Fruit fly (Drosophila melanogaster) whole organism, embryonic: Measurements from ENCODE around the gene CG4267.

Experiments
- ATbp ChIP-seq: fragments of 200-800 bp; sonication (Bioruptor generic); optimal IDR thresholded peaks from 2 replicates; lab custom pipeline; 2017; ENCODE audit warnings: missing biosample characterization, mild to moderate bottlenecking, missing genetic modification characterization, missing genetic modification reagents
- Adf1 ChIP-seq: fragments of 200-800 bp; sonication (Bioruptor generic); IDR thresholded peaks from 2 replicates; pipeline ENCODE4 v1.3.6; 2022; ENCODE audit warnings: missing biosample characterization, missing genetic modification characterization
- Antp ChIP-seq: fragments of 200-800 bp; sonication (Bioruptor generic); optimal IDR thresholded peaks from 3 replicates; lab custom pipeline; 2016; ENCODE audit warnings: missing biosample characterization, missing genetic modification characterization
- Bgb ChIP-seq: fragments of 200-800 bp; sonication (Bioruptor generic); IDR thresholded peaks from 2 replicates; pipeline ENCODE4 v1.3.6; 2022; ENCODE audit warnings: missing biosample characterization, missing genetic modification characterization; ENCODE audit not compliant: partially characterized antibody
- CG11560 ChIP-seq: fragments of 200-800 bp; sonication (Bioruptor generic); IDR thresholded peaks from 3 replicates; pipeline ENCODE4 v1.3.6; 2022; ENCODE audit warnings: missing biosample characterization, missing genetic modification characterization
- CG12155 ChIP-seq: fragments of 200-800 bp; sonication (Bioruptor generic); optimal IDR thresholded peaks from 3 replicates; lab custom pipeline; 2016; ENCODE audit warnings: missing biosample characterization, missing genetic modification characterization
- CG13424 ChIP-seq: fragments of 200-800 bp; sonication (Bioruptor generic); optimal IDR thresholded peaks from 2 replicates; lab custom pipeline; 2019; ENCODE audit warnings: missing biosample characterization, mild to moderate bottlenecking, missing genetic modification characterization, moderate library complexity
- CG13775 ChIP-seq: fragments of 200-800 bp; sonication (Bioruptor generic); optimal IDR thresholded peaks from 3 replicates; lab custom pipeline; 2017; ENCODE audit warnings: missing biosample characterization, mild to moderate bottlenecking, missing genetic modification characterization
- CG14667 ChIP-seq: fragments of 200-800 bp; sonication (Bioruptor generic); IDR thresholded peaks from 2 replicates; pipeline ENCODE4 v1.3.6; 2022; ENCODE audit warnings: missing biosample characterization, missing genetic modification characterization
- CG16815 ChIP-seq: fragments of 200-800 bp; sonication (Bioruptor generic); optimal IDR thresholded peaks from 3 replicates; lab custom pipeline; 2017; ENCODE audit warnings: missing biosample characterization, mild to moderate bottlenecking, missing genetic modification characterization
- CG17361 ChIP-seq: fragments of 200-800 bp; sonication (Bioruptor generic); IDR thresholded peaks from 3 replicates; pipeline ENCODE4 v1.3.6; 2022; ENCODE audit warnings: missing biosample characterization, missing genetic modification characterization
- CG1832 ChIP-seq: fragments of 200-800 bp; sonication (Bioruptor generic); optimal IDR thresholded peaks from 2 replicates; lab custom pipeline; 2017; ENCODE audit warnings: missing biosample characterization, mild to moderate bottlenecking, missing genetic modification characterization, inconsistent platforms
- CG2202 ChIP-seq: fragments of 200-800 bp; sonication (Bioruptor generic); optimal IDR thresholded peaks from 2 replicates; lab custom pipeline; 2018; ENCODE audit warnings: missing biosample characterization, mild to moderate bottlenecking, missing genetic modification characterization
- CG32772 ChIP-seq: fragments of 200-800 bp; sonication (Bioruptor generic); IDR thresholded peaks from 2 replicates; pipeline ENCODE4 v1.3.6; 2022; ENCODE audit warnings: missing biosample characterization, missing genetic modification characterization
- CG3281 ChIP-seq: fragments of 200-800 bp; sonication (Bioruptor generic); optimal IDR thresholded peaks from 3 replicates; lab custom pipeline; 2017; ENCODE audit warnings: missing biosample characterization, mild to moderate bottlenecking, missing genetic modification characterization
- CG9609 ChIP-seq: fragments of 200-800 bp; sonication (Bioruptor generic); optimal IDR thresholded peaks from 3 replicates; lab custom pipeline; 2016; ENCODE audit warnings: missing biosample characterization, missing genetic modification characterization
- CTCF ChIP-seq: fragments of 200-800 bp; sonication (Bioruptor generic); optimal IDR thresholded peaks from 2 replicates; lab custom pipeline; 2017; ENCODE audit warnings: missing biosample characterization, mild to moderate bottlenecking, missing genetic modification characterization, moderate library complexity
- D ChIP-seq, 2 experiments: fragments of 200-800 bp in 1 of 2; fragments of >200 bp in 1 of 2; sonication (Bioruptor generic) in 1 of 2; optimal IDR thresholded peaks; 2 replicates in 1 of 2; 3 replicates in 1 of 2; lab custom pipeline; 2017; ENCODE audit warnings: mild to moderate bottlenecking in 1 of 2, missing biosample characterization in 1 of 2, missing genetic modification characterization in 1 of 2, missing genetic modification reagents in 1 of 2
- D19B ChIP-seq: fragments of 200-800 bp; sonication (Bioruptor generic); optimal IDR thresholded peaks from 2 replicates; lab custom pipeline; 2017; ENCODE audit warnings: missing biosample characterization, mild to moderate bottlenecking, missing genetic modification characterization
- Elba2 ChIP-seq: fragments of 200-800 bp; sonication (Bioruptor generic); optimal IDR thresholded peaks from 3 replicates; lab custom pipeline; 2016; ENCODE audit warnings: missing biosample characterization, missing genetic modification characterization
- Ets97D ChIP-seq: fragments of 200-800 bp; sonication (Bioruptor generic); optimal IDR thresholded peaks from 3 replicates; lab custom pipeline; 2016; ENCODE audit warnings: missing biosample characterization, missing genetic modification characterization
- Fer3 ChIP-seq: fragments of 200-800 bp; sonication (Bioruptor generic); optimal IDR thresholded peaks from 2 replicates; lab custom pipeline; 2018; ENCODE audit warnings: missing biosample characterization, mild to moderate bottlenecking, missing genetic modification characterization, moderate library complexity
- GATAe ChIP-seq: fragments of 200-800 bp; sonication (Bioruptor generic); conservative IDR thresholded peaks from 2 replicates; pipeline ENCODE4 v1.3.6; 2022; ENCODE audit warnings: missing biosample characterization, missing genetic modification characterization
- Gsc ChIP-seq: fragments of 200-800 bp; sonication (Bioruptor generic); IDR thresholded peaks from 2 replicates; pipeline ENCODE4 v1.3.6; 2022; ENCODE audit warnings: missing biosample characterization, missing genetic modification characterization
- H15 ChIP-seq: fragments of 200-800 bp; sonication (Bioruptor generic); IDR thresholded peaks from 3 replicates; pipeline ENCODE4 v1.3.6; 2022; ENCODE audit warnings: missing biosample characterization, missing genetic modification characterization
- Hr3 ChIP-seq: fragments of 200-800 bp; sonication (Bioruptor generic); optimal IDR thresholded peaks from 3 replicates; lab custom pipeline; 2016; ENCODE audit warnings: missing biosample characterization, missing genetic modification characterization
- Hr78 ChIP-seq, 2 experiments: fragments of 200-800 bp in 1 of 2; fragments of >200 bp in 1 of 2; sonication (Bioruptor generic) in 1 of 2; optimal IDR thresholded peaks; 2 replicates each; lab custom pipeline; 2017 to 2019; ENCODE audit warnings: missing biosample characterization in 2 of 2, missing genetic modification characterization in 2 of 2, mild to moderate bottlenecking in 1 of 2, moderate library complexity in 1 of 2
- Mes4 ChIP-seq: fragments of 200-800 bp; sonication (Bioruptor generic); optimal IDR thresholded peaks from 2 replicates; lab custom pipeline; 2016; ENCODE audit warnings: missing biosample characterization, missing genetic modification characterization
- PHDP ChIP-seq: fragments of 200-800 bp; sonication (Bioruptor generic); optimal IDR thresholded peaks from 3 replicates; lab custom pipeline; 2018; ENCODE audit warnings: missing biosample characterization, mild to moderate bottlenecking, missing genetic modification characterization, moderate library complexity
- amos ChIP-seq: fragments of 200-800 bp; sonication (Bioruptor generic); IDR thresholded peaks from 2 replicates; pipeline ENCODE4 v1.3.6; 2022; ENCODE audit warnings: missing biosample characterization, missing genetic modification characterization; ENCODE audit not compliant: partially characterized antibody
- cato ChIP-seq: fragments of 200-800 bp; sonication (Bioruptor generic); optimal IDR thresholded peaks from 2 replicates; lab custom pipeline; 2016; ENCODE audit warnings: missing biosample characterization, missing genetic modification characterization, borderline replicate concordance
- cg ChIP-seq: fragments of 200-800 bp; sonication (Bioruptor generic); optimal IDR thresholded peaks from 3 replicates; lab custom pipeline; 2019; ENCODE audit warnings: missing biosample characterization, mild to moderate bottlenecking, missing genetic modification characterization, moderate library complexity
- dati ChIP-seq: fragments of 200-800 bp; sonication (Bioruptor generic); IDR thresholded peaks from 2 replicates; pipeline ENCODE4 v1.3.6; 2022; ENCODE audit warnings: missing biosample characterization, missing genetic modification characterization
- dpn ChIP-seq, 2 experiments: fragments of 200-800 bp; sonication (Bioruptor generic); optimal IDR thresholded peaks; 3 replicates each; lab custom pipeline; 2016; ENCODE audit warnings: missing biosample characterization in 2 of 2, missing genetic modification characterization in 2 of 2
- fd64A ChIP-seq: fragments of 200-800 bp; sonication (Bioruptor generic); optimal IDR thresholded peaks from 3 replicates; lab custom pipeline; 2018; ENCODE audit warnings: missing biosample characterization, mild to moderate bottlenecking, missing genetic modification characterization
- gcm2 ChIP-seq: fragments of 200-800 bp; sonication (Bioruptor generic); optimal IDR thresholded peaks from 2 replicates; lab custom pipeline; 2016; ENCODE audit warnings: missing biosample characterization, missing genetic modification characterization
- grn ChIP-seq: fragments of 200-800 bp; sonication (Bioruptor generic); optimal IDR thresholded peaks from 3 replicates; lab custom pipeline; 2017; ENCODE audit warnings: missing biosample characterization, missing genetic modification characterization
- gsb ChIP-seq: fragments of 200-800 bp; sonication (Bioruptor generic); IDR thresholded peaks from 2 replicates; pipeline ENCODE4 v1.3.6; 2022; ENCODE audit warnings: missing biosample characterization, missing genetic modification characterization
- hb ChIP-seq: fragments of 200-800 bp; sonication (Bioruptor generic); IDR thresholded peaks from 3 replicates; pipeline ENCODE4 v1.3.6; 2022; ENCODE audit warnings: missing biosample characterization, missing genetic modification characterization; ENCODE audit not compliant: partially characterized antibody
- ken ChIP-seq: fragments of 200-800 bp; sonication (Bioruptor generic); IDR thresholded peaks from 3 replicates; pipeline ENCODE4 v1.3.6; 2022; ENCODE audit warnings: missing biosample characterization, missing genetic modification characterization
- pros ChIP-seq: fragments of 200-800 bp; sonication (Bioruptor generic); optimal IDR thresholded peaks from 3 replicates; lab custom pipeline; 2019; ENCODE audit warnings: missing biosample characterization, mild to moderate bottlenecking, missing genetic modification characterization, moderate library complexity
- repo ChIP-seq: fragments of 200-800 bp; sonication (Bioruptor generic); optimal IDR thresholded peaks from 2 replicates; lab custom pipeline; 2016; ENCODE audit warnings: missing biosample characterization, missing genetic modification characterization
- sens-2 ChIP-seq: fragments of 200-800 bp; sonication (Bioruptor generic); IDR thresholded peaks from 2 replicates; pipeline ENCODE4 v1.3.6; 2022; ENCODE audit warnings: missing biosample characterization, missing genetic modification characterization
- sima ChIP-seq: fragments of 200-800 bp; sonication (Bioruptor generic); optimal IDR thresholded peaks from 2 replicates; lab custom pipeline; 2016; ENCODE audit warnings: missing biosample characterization, missing genetic modification characterization
- sisA ChIP-seq: fragments of 200-800 bp; sonication (Bioruptor generic); IDR thresholded peaks from 2 replicates; pipeline ENCODE4 v1.3.6; 2022; ENCODE audit warnings: missing biosample characterization, missing genetic modification characterization
- slbo ChIP-seq: fragments of 200-800 bp; sonication (Bioruptor generic); IDR thresholded peaks from 2 replicates; pipeline ENCODE4 v1.3.6; 2022; ENCODE audit warnings: missing biosample characterization, missing genetic modification characterization
- tgo ChIP-seq: fragments of 200-800 bp; sonication (Bioruptor generic); IDR thresholded peaks from 3 replicates; pipeline ENCODE4 v1.3.6; 2022; ENCODE audit warnings: missing biosample characterization, missing genetic modification characterization
- tll ChIP-seq, 2 experiments: fragments of 200-800 bp in 1 of 2; fragments of >200 bp in 1 of 2; sonication (Bioruptor generic) in 1 of 2; optimal IDR thresholded peaks; 2 replicates each; lab custom pipeline; 2017 to 2019; ENCODE audit warnings: missing biosample characterization in 2 of 2, missing genetic modification characterization in 2 of 2, mild to moderate bottlenecking in 1 of 2, moderate library complexity in 1 of 2

Gene CG4267

DNA sequence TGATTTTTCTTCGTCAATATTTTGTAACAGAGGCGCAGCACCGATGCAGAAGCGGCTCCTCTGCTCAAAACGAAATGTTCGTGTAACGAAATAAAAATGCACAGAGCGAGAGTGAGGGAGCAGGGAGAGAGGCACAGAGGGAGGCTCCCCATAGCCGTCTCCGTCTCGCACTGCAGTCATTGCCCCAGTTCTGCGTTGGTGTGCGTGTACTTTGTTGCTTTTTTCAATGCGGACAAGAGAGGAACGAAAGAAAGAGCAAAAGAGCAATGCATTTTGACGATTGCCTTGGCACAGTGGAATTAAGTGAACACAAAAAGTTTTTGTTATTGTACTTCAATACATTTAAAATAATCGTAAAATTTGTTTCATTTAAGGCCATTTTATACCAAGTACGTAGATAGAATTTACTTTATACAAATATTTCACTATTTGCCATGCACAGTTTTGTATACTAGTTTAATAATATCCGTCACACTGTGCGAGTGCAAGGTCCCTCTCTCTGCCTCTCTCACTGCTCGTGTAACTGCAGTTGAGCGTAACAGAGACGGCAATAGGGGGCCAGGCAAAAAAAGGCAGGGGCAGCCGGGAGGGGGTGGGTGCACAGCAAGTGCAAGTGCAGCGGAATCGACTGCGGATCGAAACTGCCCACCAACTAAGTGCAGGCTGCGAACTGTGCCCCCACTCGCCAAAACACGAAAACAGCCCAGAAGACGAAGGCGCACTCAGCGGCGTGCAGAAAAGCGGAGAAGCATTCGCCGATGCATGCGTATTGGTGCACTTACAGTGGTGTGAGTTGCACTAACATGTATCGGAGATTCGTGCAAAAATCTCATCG, 39.9 kb upstream of the CG4267 start (continued):
- TF ChIP-seq tll (GFP tag; optimal IDR thresholded peaks at IDR 0.05; lab: Kevin White, UChicago) (peak in 1 of 2 experiments; percentile 90), Fer3 (tag; lab: Kevin White, UChicago) (peak; percentile 94), CG13775 (GFP tag; lab: Kevin White, UChicago) (peak; percentile 97), CG1832 (GFP tag; lab: Kevin White, UChicago) (peak; percentile 59), pros (GFP tag; lab: Kevin White, UChicago) (peak; percentile 77), CG14667 (peak; percentile 97), grn (GFP tag; lab: Kevin White, UChicago) (peak; percentile 89), gsb (peak; percentile 79), Adf1 (no peak), dpn (GFP tag; optimal IDR thresholded peaks at IDR 0.05; lab: Kevin White, UChicago) (peak; percentile 97 to 98), CG16815 (GFP tag; lab: Kevin White, UChicago) (peak; percentile 98), D19B (GFP tag; lab: Kevin White, UChicago) (peak; percentile 17), amos (GFP tag; lab: Robert Waterston, UW) (peak; percentile 32; the same call in 1 of the 2 replicates), CG9609 (GFP tag; lab: Kevin White, UChicago) (peak; percentile 96), dati (GFP tag; lab: Robert Waterston, UW) (peak; percentile 98), Hr3 (GFP tag; lab: Kevin White, UChicago) (peak; percentile 98), Ets97D (GFP tag; lab: Kevin White, UChicago) (peak; percentile 92), GATAe (GFP tag; lab: Robert Waterston, UW) (0 out of 2 replicates have a peak, but pooled peaks have one; percentile 22), fd64A (peak; percentile 99), CG12155 (GFP tag; lab: Kevin White, UChicago) (peak; percentile 93), tgo (GFP tag; lab: Robert Waterston, UW) (peak; percentile 98), CG13424 (tag; lab: Kevin White, UChicago) (peak; percentile 99), Antp (GFP tag; lab: Kevin White, UChicago) (peak; percentile 97), CG11560 (tag; lab: Robert Waterston, UW) (peak; percentile 86), slbo (GFP tag; lab: Robert Waterston, UW) (peak; percentile 83), repo (GFP tag; lab: Kevin White, UChicago) (peak; percentile 97), Bgb (peak; percentile 34; the same call in 1 of the 2 replicates), ken (GFP tag; lab: Robert Waterston, UW) (peak; percentile 99), CTCF (peak; percentile 78), sisA (GFP tag; lab: Robert Waterston, UW) (peak; percentile 99), Elba2 (GFP tag; lab: Kevin White, UChicago) (peak; percentile 97), CG32772 (peak; percentile 99), D (optimal IDR thresholded peaks at IDR 0.05; lab: Kevin White, UChicago) (no peak), D (GFP tag; optimal IDR thresholded peaks at IDR 0.05; lab: Kevin White, UChicago) (peak; percentile 100), sima (peak; percentile 90), H15 (GFP tag; lab: Robert Waterston, UW) (peak; percentile 99), cg (GFP tag; lab: Kevin White, UChicago) (peak; percentile 81), sens-2 (GFP tag; lab: Robert Waterston, UW) (peak; percentile 99), gcm2 (GFP tag; lab: Kevin White, UChicago) (peak; percentile 95), PHDP (tag; lab: Kevin White, UChicago) (peak; percentile 98), Gsc (GFP tag; lab: Robert Waterston, UW) (peak; percentile 98), CG2202 (tag; lab: Kevin White, UChicago) (peak; percentile 100), CG17361 (GFP tag; lab: Robert Waterston, UW) (peak; percentile 99), ATbp (GFP tag; lab: Kevin White, UChicago) (peak; percentile 99), Hr78 (GFP tag; optimal IDR thresholded peaks at IDR 0.05; lab: Kevin White, UChicago) (peak in 1 of 2 experiments; percentile 97), CG3281 (GFP tag; lab: Kevin White, UChicago) (peak; percentile 80), Mes4 (GFP tag; lab: Kevin White, UChicago) (peak; percentile 99), hb (GFP tag; lab: Robert Waterston, UW) (peak; percentile 90), cato (peak; percentile 99)
